Worm (Caenorhabditis elegans) whole organism, L1 larva: ENCODE results near the gene gna-1.
A peak's percentile ranks its signal among the peaks of the same experiment; 100 is the strongest.

Experiments
- C04F5.9 ChIP-seq: sonication (generic microtip); optimal IDR thresholded peaks from 2 replicates; lab custom pipeline; 2016; ENCODE audit warnings: missing genetic modification characterization, missing compliant biosample characterization
- C16A3.4 ChIP-seq: fragments of 150-350 bp; optimal IDR thresholded peaks from 2 replicates; lab custom pipeline; 2014; ENCODE audit warnings: missing biosample characterization, missing genetic modification characterization
- C34B4.2 ChIP-seq: sonication (generic microtip); optimal IDR thresholded peaks from 2 replicates; lab custom pipeline; 2017; ENCODE audit warnings: mild to moderate bottlenecking, missing genetic modification characterization, missing compliant biosample characterization
- F16B12.6 ChIP-seq: fragments of 150-350 bp; optimal IDR thresholded peaks from 2 replicates; lab custom pipeline; 2014; ENCODE audit warnings: missing biosample characterization, missing genetic modification characterization
- aly-2 ChIP-seq: fragments of 150-350 bp; optimal IDR thresholded peaks from 2 replicates; lab custom pipeline; 2014; ENCODE audit warnings: missing biosample characterization, missing genetic modification characterization
- blmp-1 ChIP-seq: fragments of 150-350 bp; optimal IDR thresholded peaks from 2 replicates; lab custom pipeline; 2014; ENCODE audit warnings: missing biosample characterization, missing genetic modification characterization
- ceh-63 ChIP-seq: fragments of 200-800 bp; sonication (Bioruptor generic); optimal IDR thresholded peaks from 2 replicates; lab custom pipeline; 2018; ENCODE audit warnings: mild to moderate bottlenecking, missing genetic modification characterization, missing compliant biosample characterization
- ceh-8 ChIP-seq: fragments of 200-800 bp; sonication (Bioruptor generic); optimal IDR thresholded peaks from 2 replicates; lab custom pipeline; 2018; ENCODE audit warnings: mild to moderate bottlenecking, missing genetic modification characterization, moderate library complexity, missing compliant biosample characterization
- dsc-1 ChIP-seq: sonication (generic microtip); optimal IDR thresholded peaks from 2 replicates; lab custom pipeline; 2016; ENCODE audit warnings: mild to moderate bottlenecking, missing genetic modification characterization, missing compliant biosample characterization
- efl-1 ChIP-seq, 4 experiments: fragments of 150-350 bp; optimal IDR thresholded peaks in 3 of 4; peaks in 1 of 4; 1 replicate in 1 of 4; 2 replicates in 3 of 4; lab custom pipeline; 2014; ENCODE audit warnings: missing biosample characterization in 2 of 4, missing genetic modification characterization in 2 of 4, missing genetic modification reagents in 2 of 4
- egl-13 ChIP-seq: sonication (generic microtip); optimal IDR thresholded peaks from 2 replicates; lab custom pipeline; 2016; ENCODE audit warnings: missing genotype, missing genetic modification reagents, missing genetic modification characterization, missing compliant biosample characterization
- elt-2 ChIP-seq: sonication (generic microtip); optimal IDR thresholded peaks from 2 replicates; lab custom pipeline; 2016; ENCODE audit warnings: missing genetic modification characterization, mild to moderate bottlenecking, inconsistent platforms, missing compliant biosample characterization, missing genetic modification reagents
- elt-3 ChIP-seq, 6 experiments: fragments of 150-350 bp in 1 of 6; sonication (generic microtip); optimal IDR thresholded peaks; 2 replicates each; lab custom pipeline; 2017 to 2018; ENCODE audit warnings: missing biosample characterization in 6 of 6, missing genetic modification characterization in 6 of 6, inconsistent platforms in 1 of 6
- fkh-10 ChIP-seq: sonication (generic microtip); optimal IDR thresholded peaks from 2 replicates; lab custom pipeline; 2017; ENCODE audit warnings: missing biosample characterization, missing genetic modification reagents, missing genetic modification characterization
- fkh-4 ChIP-seq: sonication (generic microtip); optimal IDR thresholded peaks from 2 replicates; lab custom pipeline; 2016; ENCODE audit warnings: missing compliant biosample characterization, missing genetic modification characterization, borderline replicate concordance
- grh-1 ChIP-seq: fragments of 200-800 bp; sonication (Bioruptor generic); IDR thresholded peaks from 2 replicates; pipeline ENCODE4 v1.3.6; 2022; ENCODE audit warnings: missing genetic modification reagents, missing genetic modification characterization, missing compliant biosample characterization
- hlh-4 ChIP-seq: sonication (generic microtip); optimal IDR thresholded peaks from 2 replicates; lab custom pipeline; 2016; ENCODE audit warnings: mild to moderate bottlenecking, missing genetic modification characterization, missing compliant biosample characterization
- irx-1 ChIP-seq: sonication (generic microtip); optimal IDR thresholded peaks from 2 replicates; lab custom pipeline; 2016; ENCODE audit warnings: missing genetic modification characterization, missing compliant biosample characterization
- lin-14 ChIP-seq: fragments of 200-800 bp; sonication (Bioruptor generic); optimal IDR thresholded peaks from 2 replicates; lab custom pipeline; 2018; ENCODE audit warnings: mild to moderate bottlenecking, missing genetic modification characterization, moderate library complexity, missing compliant biosample characterization
- lin-15B ChIP-seq: fragments of 150-350 bp; sonication (generic microtip); optimal IDR thresholded peaks from 3 replicates; lab custom pipeline; 2014; ENCODE audit warnings: missing biosample characterization, missing genetic modification characterization
- lin-35 ChIP-seq, 2 experiments: fragments of 150-350 bp; optimal IDR thresholded peaks; 2 replicates each; lab custom pipeline; 2014; ENCODE audit warnings: missing biosample characterization in 2 of 2, missing genetic modification characterization in 2 of 2, missing genetic modification reagents in 2 of 2
- lin-39 ChIP-seq: fragments of 150-350 bp; optimal IDR thresholded peaks from 2 replicates; lab custom pipeline; 2014; ENCODE audit warnings: missing biosample characterization, missing genetic modification reagents, missing genetic modification characterization
- lir-3 ChIP-seq: sonication (generic microtip); optimal IDR thresholded peaks from 2 replicates; lab custom pipeline; 2016; ENCODE audit warnings: mild to moderate bottlenecking, missing genetic modification characterization, moderate library complexity, missing compliant biosample characterization; ENCODE audit not compliant: poor library complexity
- lsy-2 ChIP-seq, 2 experiments: fragments of 150-350 bp; optimal IDR thresholded peaks; 2 replicates each; lab custom pipeline; 2014; ENCODE audit warnings: missing biosample characterization in 2 of 2, missing genetic modification characterization in 2 of 2
- nhr-11 ChIP-seq: fragments of 150-350 bp; optimal IDR thresholded peaks from 2 replicates; lab custom pipeline; 2014; ENCODE audit warnings: missing biosample characterization, missing genetic modification characterization
- nhr-12 ChIP-seq: sonication (generic microtip); optimal IDR thresholded peaks from 2 replicates; lab custom pipeline; 2017; ENCODE audit warnings: missing biosample characterization, missing genetic modification characterization
- nhr-20 ChIP-seq: sonication (generic microtip); optimal IDR thresholded peaks from 2 replicates; lab custom pipeline; 2016; ENCODE audit warnings: mild to moderate bottlenecking, missing genetic modification characterization, missing compliant biosample characterization
- nhr-237 ChIP-seq: fragments of 150-350 bp; optimal IDR thresholded peaks from 2 replicates; lab custom pipeline; 2014; ENCODE audit warnings: missing biosample characterization, missing genetic modification characterization
- nhr-47 ChIP-seq: sonication (generic microtip); optimal IDR thresholded peaks from 2 replicates; lab custom pipeline; 2016; ENCODE audit warnings: mild to moderate bottlenecking, missing genetic modification characterization, moderate library complexity, missing compliant biosample characterization
- nhr-71 ChIP-seq: sonication (generic microtip); optimal IDR thresholded peaks from 2 replicates; lab custom pipeline; 2016; ENCODE audit warnings: mild to moderate bottlenecking, missing genetic modification characterization, moderate library complexity, missing compliant biosample characterization
- nhr-76 ChIP-seq: sonication (generic microtip); optimal IDR thresholded peaks from 2 replicates; lab custom pipeline; 2017; ENCODE audit warnings: missing biosample characterization, missing genetic modification characterization
- nhr-85 ChIP-seq: sonication (generic microtip); peaks from one replicate; lab custom pipeline; 2016; ENCODE audit warnings: missing genetic modification characterization, inconsistent platforms, missing compliant biosample characterization
- nhr-90 ChIP-seq: sonication (generic microtip); optimal IDR thresholded peaks from 2 replicates; lab custom pipeline; 2016; ENCODE audit warnings: mild to moderate bottlenecking, missing genetic modification characterization, missing compliant biosample characterization; ENCODE audit not compliant: poor library complexity
- pax-3 ChIP-seq: fragments of 200-800 bp; sonication (Bioruptor generic); optimal IDR thresholded peaks from 2 replicates; lab custom pipeline; 2018; ENCODE audit warnings: mild to moderate bottlenecking, missing genetic modification characterization, moderate library complexity, missing compliant biosample characterization
- skn-1 ChIP-seq: fragments of 150-350 bp; optimal IDR thresholded peaks from 2 replicates; lab custom pipeline; 2014; ENCODE audit warnings: missing biosample characterization, missing genetic modification characterization
- snpc-4 ChIP-seq: fragments of 150-350 bp; optimal IDR thresholded peaks from 2 replicates; lab custom pipeline; 2014; ENCODE audit warnings: missing biosample characterization, missing genetic modification characterization
- swsn-7 ChIP-seq: sonication (generic microtip); optimal IDR thresholded peaks from 2 replicates; lab custom pipeline; 2016; ENCODE audit warnings: missing genetic modification characterization, missing compliant biosample characterization
- tbx-2 ChIP-seq: sonication (generic microtip); optimal IDR thresholded peaks from 2 replicates; lab custom pipeline; 2016; ENCODE audit warnings: missing genetic modification characterization, missing compliant biosample characterization
- tlp-1 ChIP-seq: fragments of 150-350 bp; optimal IDR thresholded peaks from 2 replicates; lab custom pipeline; 2014; ENCODE audit warnings: missing biosample characterization, missing genetic modification characterization
- unc-130 ChIP-seq: fragments of 150-350 bp; optimal IDR thresholded peaks from 2 replicates; lab custom pipeline; 2017; ENCODE audit warnings: missing biosample characterization, missing genetic modification characterization, inconsistent platforms
- unc-30 ChIP-seq: sonication (generic microtip); optimal IDR thresholded peaks from 2 replicates; lab custom pipeline; 2017; ENCODE audit warnings: missing biosample characterization, missing genetic modification characterization
- unc-86 ChIP-seq: sonication (generic microtip); optimal IDR thresholded peaks from 2 replicates; lab custom pipeline; 2016; ENCODE audit warnings: missing genetic modification characterization, missing compliant biosample characterization
- unc-98 ChIP-seq: fragments of 200-800 bp; sonication (Bioruptor generic); IDR thresholded peaks from 2 replicates; pipeline ENCODE4 v1.3.6; 2022; ENCODE audit warnings: missing genetic modification characterization, missing compliant biosample characterization
- vab-15 ChIP-seq: sonication (generic microtip); optimal IDR thresholded peaks from 2 replicates; lab custom pipeline; 2017; ENCODE audit warnings: missing genotype, mild to moderate bottlenecking, missing genetic modification characterization, missing compliant biosample characterization
- zag-1 ChIP-seq: fragments of 150-350 bp; optimal IDR thresholded peaks from 2 replicates; lab custom pipeline; 2014; ENCODE audit warnings: missing biosample characterization, missing genetic modification characterization
- zip-4 ChIP-seq: fragments of 200-800 bp; sonication (Bioruptor generic); optimal IDR thresholded peaks from 2 replicates; lab custom pipeline; 2018; ENCODE audit warnings: mild to moderate bottlenecking, missing genetic modification characterization, moderate library complexity, missing compliant biosample characterization

gna-1 gene

ce11 chrV:10358238-10358637 is 38.3 kb upstream of the gna-1 start, which contains the start of gene ttll-15:
Gene ttll-15, plus strand, starts transcription at chrV:10358538.
- TF ChIP-seq nhr-20 (tag; lab: Kevin White, UChicago) (no peak), irx-1 (tag; lab: Kevin White, UChicago) (no peak), C34B4.2 (tag; lab: Kevin White, UChicago) (no peak), elt-2 (tag; lab: Kevin White, UChicago) (no peak), unc-86 (tag; lab: Kevin White, UChicago) (no peak), blmp-1 (tag; lab: Kevin White, UChicago) (peak; percentile 49), nhr-71 (no peak), vab-15 (tag; lab: Kevin White, UChicago) (no peak)

ce11 chrV:10357467-10357953 is 37.6 kb upstream of the gna-1 start, which contains the start of gene ceeh-2:
Gene ceeh-2, minus strand, starts transcription at chrV:10357903.
- TF ChIP-seq nhr-20 (tag; lab: Kevin White, UChicago) = no peak
- peak in 1 of 2 experiments; percentile 27 for TF ChIP-seq lin-35 (GFP tag; optimal IDR thresholded peaks at IDR 0.05; lab: Kevin White, UChicago)
- TF ChIP-seq nhr-12 = no peak
- no peak for TF ChIP-seq tbx-2
- no peak for TF ChIP-seq unc-30
- TF ChIP-seq unc-130 (tag; lab: Kevin White, UChicago) = no peak
- no peak for TF ChIP-seq lin-14 (GFP tag; lab: Kevin White, UChicago)
- TF ChIP-seq efl-1 (optimal IDR thresholded peaks at IDR 0.05; lab: Kevin White, UChicago) = no peak
- TF ChIP-seq efl-1 (GFP tag; optimal IDR thresholded peaks at IDR 0.05 in 1 of 2; lab: Kevin White, UChicago) = peak in 1 of 2 experiments; percentile 80
- TF ChIP-seq elt-3 (tag; optimal IDR thresholded peaks at IDR 0.05; lab: Kevin White, UChicago) = no peak
- TF ChIP-seq lir-3 (tag; lab: Kevin White, UChicago) = no peak
- TF ChIP-seq nhr-71 = no peak
- no peak for TF ChIP-seq zip-4
- TF ChIP-seq, all 84 proteins: peak for 2

- TF ChIP-seq nhr-47 (tag; lab: Kevin White, UChicago) = peak; percentile 93
- no peak for TF ChIP-seq ceh-63 (GFP tag; lab: Kevin White, UChicago)
- peak; percentile 6 for TF ChIP-seq F16B12.6 (tag; lab: Kevin White, UChicago)
- peak; percentile 82 to 84 for TF ChIP-seq lsy-2 (tag; optimal IDR thresholded peaks at IDR 0.05; lab: Kevin White, UChicago)
- TF ChIP-seq C16A3.4 = peak; percentile 62
- no peak for TF ChIP-seq tlp-1 (tag; lab: Kevin White, UChicago)
- TF ChIP-seq nhr-20 (tag; lab: Kevin White, UChicago) = peak; percentile 88
- peak; percentile 71 for TF ChIP-seq unc-130 (tag; lab: Kevin White, UChicago)
- TF ChIP-seq nhr-76 (tag; lab: Kevin White, UChicago) = no peak
- peak; percentile 79 for TF ChIP-seq C04F5.9
- peak; percentile 95 for TF ChIP-seq nhr-85 (tag; lab: Kevin White, UChicago)
- TF ChIP-seq fkh-4 (tag; lab: Kevin White, UChicago) = peak; percentile 95
- no peak for TF ChIP-seq fkh-10 (GFP tag; lab: Kevin White, UChicago)
- TF ChIP-seq irx-1 (tag; lab: Kevin White, UChicago) = peak; percentile 95
- TF ChIP-seq unc-30 = peak; percentile 22
- TF ChIP-seq unc-98 (GFP tag; lab: Robert Waterston, UW) = peak; percentile 85
- TF ChIP-seq nhr-11 (tag; lab: Kevin White, UChicago) = peak; percentile 28
- TF ChIP-seq hlh-4 (tag; lab: Kevin White, UChicago) = peak; percentile 3
- no peak for TF ChIP-seq nhr-12
- peak; percentile 41 for TF ChIP-seq nhr-237 (tag; lab: Kevin White, UChicago)
- TF ChIP-seq ceh-8 (GFP tag; lab: Kevin White, UChicago) = no peak
- peak; percentile 65 for TF ChIP-seq lin-39 (tag; lab: Kevin White, UChicago)
- TF ChIP-seq lir-3 (tag; lab: Kevin White, UChicago) = peak; percentile 97
- peak; percentile 26 for TF ChIP-seq snpc-4 (tag; lab: Kevin White, UChicago)
- TF ChIP-seq elt-2 (tag; lab: Kevin White, UChicago) = peak; percentile 65
- peak; percentile 79 for TF ChIP-seq lin-15B (tag; lab: Kevin White, UChicago)
- TF ChIP-seq aly-2 = peak; percentile 24
- peak; percentile 84 for TF ChIP-seq pax-3 (tag; lab: Kevin White, UChicago)
- peak; percentile 73 for TF ChIP-seq skn-1 (tag; lab: Kevin White, UChicago)
- no peak for TF ChIP-seq zag-1 (tag; lab: Kevin White, UChicago)
- TF ChIP-seq egl-13 (tag; lab: Kevin White, UChicago) = peak; percentile 91
- TF ChIP-seq nhr-90 (tag; lab: Kevin White, UChicago) = peak; percentile 97
- TF ChIP-seq dsc-1 = peak; percentile 91
- peak; percentile 67 for TF ChIP-seq grh-1 (GFP tag; lab: Robert Waterston, UW)
- peak in 2 of 6 experiments; percentile 54 to 71 for TF ChIP-seq elt-3 (tag; optimal IDR thresholded peaks at IDR 0.05; lab: Kevin White, UChicago)
- peak; percentile 84 for TF ChIP-seq swsn-7
Observed at ce11 chrV:10355773-10356335, 35.9 kb upstream of the gna-1 start, which contains the start of gene sluh-7. Gene sluh-7, minus strand, starts transcription at chrV:10355823.
